Fruit fly (Drosophila melanogaster) whole organism, embryonic: ENCODE results near the gene foxo.

Experiments used
- CG10147 ChIP-seq: fragments of 200-800 bp; sonication (Bioruptor generic); optimal IDR thresholded peaks from 2 replicates; lab custom pipeline; 2019; ENCODE audit warnings: missing biosample characterization, mild to moderate bottlenecking, missing genetic modification characterization, moderate library complexity
- CG11247 ChIP-seq: fragments of 200-800 bp; sonication (Bioruptor generic); IDR thresholded peaks from 2 replicates; pipeline ENCODE4 v1.3.6; 2022; ENCODE audit warnings: missing biosample characterization, missing genetic modification characterization
- CG13296 ChIP-seq: fragments of 200-800 bp; sonication (Bioruptor generic); optimal IDR thresholded peaks from 3 replicates; lab custom pipeline; 2018; ENCODE audit warnings: missing biosample characterization, mild to moderate bottlenecking, missing genetic modification characterization
- CG14667 ChIP-seq: fragments of 200-800 bp; sonication (Bioruptor generic); IDR thresholded peaks from 2 replicates; pipeline ENCODE4 v1.3.6; 2022; ENCODE audit warnings: missing biosample characterization, missing genetic modification characterization
- CG1529 ChIP-seq: fragments of 200-800 bp; sonication (Bioruptor generic); optimal IDR thresholded peaks from 3 replicates; lab custom pipeline; 2018; ENCODE audit warnings: missing biosample characterization, missing genetic modification characterization
- CG17359 ChIP-seq: fragments of 200-800 bp; sonication (Bioruptor generic); optimal IDR thresholded peaks from 3 replicates; lab custom pipeline; 2018; ENCODE audit warnings: missing biosample characterization, mild to moderate bottlenecking, missing genetic modification characterization, moderate library complexity
- CG17568 ChIP-seq: fragments of 200-800 bp; sonication (Bioruptor generic); optimal IDR thresholded peaks from 2 replicates; lab custom pipeline; 2018; ENCODE audit warnings: missing biosample characterization, mild to moderate bottlenecking, missing genetic modification characterization, moderate library complexity
- CG17612 ChIP-seq: fragments of 200-800 bp; sonication (Bioruptor generic); IDR thresholded peaks from 2 replicates; pipeline ENCODE4 v1.3.6; 2022; ENCODE audit warnings: missing biosample characterization, missing genetic modification characterization
- CG2202 ChIP-seq: fragments of 200-800 bp; sonication (Bioruptor generic); optimal IDR thresholded peaks from 2 replicates; lab custom pipeline; 2018; ENCODE audit warnings: missing biosample characterization, mild to moderate bottlenecking, missing genetic modification characterization
- CG30431 ChIP-seq: fragments of 200-800 bp; sonication (Bioruptor generic); optimal IDR thresholded peaks from 2 replicates; lab custom pipeline; 2017; ENCODE audit warnings: missing biosample characterization, missing genetic modification characterization
- CG31388 ChIP-seq: fragments of 200-800 bp; sonication (Bioruptor generic); optimal IDR thresholded peaks from 2 replicates; lab custom pipeline; 2016; ENCODE audit warnings: missing biosample characterization, missing genetic modification characterization
- CG3407 ChIP-seq: fragments of 200-800 bp; sonication (Bioruptor generic); optimal IDR thresholded peaks from 2 replicates; lab custom pipeline; 2018; ENCODE audit warnings: missing biosample characterization, mild to moderate bottlenecking, missing genetic modification characterization
- CG4707 ChIP-seq: fragments of 200-800 bp; sonication (Bioruptor generic); optimal IDR thresholded peaks from 2 replicates; lab custom pipeline; 2018; ENCODE audit warnings: missing biosample characterization, mild to moderate bottlenecking, missing genetic modification characterization, moderate library complexity
- CG7372 ChIP-seq: fragments of 200-800 bp; sonication (Bioruptor generic); IDR thresholded peaks from 2 replicates; pipeline ENCODE4 v1.3.6; 2022; ENCODE audit warnings: missing biosample characterization, missing genetic modification characterization
- CG7928 ChIP-seq: fragments of 200-800 bp; sonication (Bioruptor generic); optimal IDR thresholded peaks from 2 replicates; lab custom pipeline; 2017; ENCODE audit warnings: missing biosample characterization, mild to moderate bottlenecking, missing genetic modification characterization
- CG8359 ChIP-seq: fragments of 200-800 bp; sonication (Bioruptor generic); optimal IDR thresholded peaks from 2 replicates; lab custom pipeline; 2017; ENCODE audit warnings: missing biosample characterization, mild to moderate bottlenecking, missing genetic modification characterization, borderline replicate concordance
- CG9437 ChIP-seq: fragments of 200-800 bp; sonication (Bioruptor generic); optimal IDR thresholded peaks from 2 replicates; lab custom pipeline; 2018; ENCODE audit warnings: missing biosample characterization, mild to moderate bottlenecking, missing genetic modification characterization
- CG9727 ChIP-seq: fragments of 200-800 bp; sonication (Bioruptor generic); optimal IDR thresholded peaks from 3 replicates; lab custom pipeline; 2017; ENCODE audit warnings: missing biosample characterization, mild to moderate bottlenecking, missing genetic modification characterization
- CTCF ChIP-seq: fragments of 200-800 bp; sonication (Bioruptor generic); optimal IDR thresholded peaks from 2 replicates; lab custom pipeline; 2017; ENCODE audit warnings: missing biosample characterization, mild to moderate bottlenecking, missing genetic modification characterization, moderate library complexity
- Doc3 ChIP-seq: fragments of 200-800 bp; sonication (Bioruptor generic); IDR thresholded peaks from 3 replicates; pipeline ENCODE4 v1.3.6; 2022; ENCODE audit warnings: missing biosample characterization, missing genetic modification characterization; ENCODE audit not compliant: partially characterized antibody
- Drgx ChIP-seq: fragments of 200-800 bp; sonication (Bioruptor generic); IDR thresholded peaks from 2 replicates; pipeline ENCODE4 v1.3.6; 2022; ENCODE audit warnings: missing biosample characterization, missing genetic modification characterization
- E2f1 ChIP-seq: fragments of 200-800 bp; sonication (Bioruptor generic); IDR thresholded peaks from 2 replicates; pipeline ENCODE4 v1.3.6; 2022; ENCODE audit warnings: missing biosample characterization, missing genetic modification characterization
- Hey ChIP-seq: fragments of 200-800 bp; sonication (Bioruptor generic); optimal IDR thresholded peaks from 3 replicates; lab custom pipeline; 2018; ENCODE audit warnings: missing biosample characterization, mild to moderate bottlenecking, missing genetic modification characterization
- Hr39 ChIP-seq: fragments of >200 bp; optimal IDR thresholded peaks from 2 replicates; lab custom pipeline; 2017
- Jarid2 ChIP-seq: fragments of 200-800 bp; sonication (Bioruptor generic); optimal IDR thresholded peaks from 3 replicates; lab custom pipeline; 2017; ENCODE audit warnings: mild to moderate bottlenecking, missing biosample characterization, missing genetic modification reagents, missing genetic modification characterization
- Kr ChIP-seq: fragments of 200-800 bp; sonication (Bioruptor generic); optimal IDR thresholded peaks from 2 replicates; lab custom pipeline; 2017; ENCODE audit warnings: missing biosample characterization, mild to moderate bottlenecking, missing genetic modification characterization
- NFAT ChIP-seq: fragments of 200-800 bp; sonication (Bioruptor generic); IDR thresholded peaks from 2 replicates; pipeline ENCODE4 v1.3.6; 2022; ENCODE audit warnings: missing biosample characterization, missing genetic modification characterization
- Neu2 ChIP-seq: fragments of 200-800 bp; sonication (Bioruptor generic); optimal IDR thresholded peaks from 3 replicates; lab custom pipeline; 2016; ENCODE audit warnings: missing biosample characterization, missing genetic modification characterization, borderline replicate concordance
- Ravus ChIP-seq: fragments of 200-800 bp; sonication (Bioruptor generic); IDR thresholded peaks from 2 replicates; pipeline ENCODE4 v1.3.6; 2022; ENCODE audit warnings: missing biosample characterization, missing genetic modification characterization
- Scr ChIP-seq: fragments of 200-800 bp; sonication (Bioruptor generic); IDR thresholded peaks from 2 replicates; pipeline ENCODE4 v1.3.6; 2022; ENCODE audit warnings: missing biosample characterization, missing genetic modification characterization; ENCODE audit not compliant: partially characterized antibody
- al ChIP-seq: fragments of 200-800 bp; sonication (Bioruptor generic); IDR thresholded peaks from 2 replicates; pipeline ENCODE4 v1.3.6; 2022; ENCODE audit warnings: missing biosample characterization, missing genetic modification characterization
- cad ChIP-seq: fragments of >200 bp; optimal IDR thresholded peaks from 2 replicates; lab custom pipeline; 2017; ENCODE audit warnings: missing biosample characterization, missing genetic modification characterization
- caup ChIP-seq: fragments of 200-800 bp; sonication (Bioruptor generic); optimal IDR thresholded peaks from 3 replicates; lab custom pipeline; 2017; ENCODE audit warnings: missing biosample characterization, mild to moderate bottlenecking, missing genetic modification characterization, moderate library complexity; ENCODE audit not compliant: severe bottlenecking
- chif ChIP-seq, 2 experiments: fragments of 200-800 bp; sonication (Bioruptor generic); optimal IDR thresholded peaks; 3 replicates each; lab custom pipeline; 2016; ENCODE audit warnings: missing biosample characterization in 2 of 2, missing genetic modification characterization in 2 of 2
- crp ChIP-seq, 2 experiments: fragments of 200-800 bp; sonication (Bioruptor generic); optimal IDR thresholded peaks; 2 replicates in 1 of 2; 3 replicates in 1 of 2; lab custom pipeline; 2017; ENCODE audit warnings: missing biosample characterization in 2 of 2, missing genetic modification characterization in 2 of 2, mild to moderate bottlenecking in 1 of 2, moderate library complexity in 1 of 2
- dan ChIP-seq: fragments of 200-800 bp; sonication (Bioruptor generic); IDR thresholded peaks from 2 replicates; pipeline ENCODE4 v1.3.6; 2022; ENCODE audit warnings: missing biosample characterization, missing genetic modification characterization
- fu2 ChIP-seq: fragments of 200-800 bp; sonication (Bioruptor generic); optimal IDR thresholded peaks from 2 replicates; lab custom pipeline; 2016; ENCODE audit warnings: missing biosample characterization, missing genetic modification characterization
- gce ChIP-seq: fragments of 200-800 bp; sonication (Bioruptor generic); IDR thresholded peaks from 3 replicates; pipeline ENCODE4 v1.3.6; 2022; ENCODE audit warnings: missing biosample characterization, missing genetic modification characterization
- ham ChIP-seq: fragments of 200-800 bp; sonication (Bioruptor generic); IDR thresholded peaks from 2 replicates; pipeline ENCODE4 v1.3.6; 2022; ENCODE audit warnings: missing biosample characterization, missing genetic modification characterization
- hbn ChIP-seq: fragments of 200-800 bp; sonication (Bioruptor generic); IDR thresholded peaks from 2 replicates; pipeline ENCODE4 v1.3.6; 2022; ENCODE audit warnings: missing biosample characterization, missing genetic modification characterization; ENCODE audit not compliant: partially characterized antibody
- inv ChIP-seq: fragments of 200-800 bp; sonication (Bioruptor generic); IDR thresholded peaks from 2 replicates; pipeline ENCODE4 v1.3.6; 2022; ENCODE audit warnings: missing biosample characterization, missing genetic modification characterization; ENCODE audit not compliant: partially characterized antibody
- lov ChIP-seq, 2 experiments: fragments of 200-800 bp in 1 of 2; fragments of >200 bp in 1 of 2; sonication (Bioruptor generic) in 1 of 2; IDR thresholded peaks in 1 of 2; optimal IDR thresholded peaks in 1 of 2; 2 replicates in 1 of 2; 3 replicates in 1 of 2; pipeline versions ENCODE4 v1.3.6 to Lab custom; 2017 to 2022; ENCODE audit warnings: missing biosample characterization in 1 of 2, missing genetic modification characterization in 1 of 2
- otp ChIP-seq: fragments of 200-800 bp; sonication (Bioruptor generic); IDR thresholded peaks from 3 replicates; pipeline ENCODE4, ENCODE4 v1.3.6; 2022; ENCODE audit warnings: missing biosample characterization, missing genetic modification characterization
- pho ChIP-seq: fragments of 200-800 bp; sonication (Bioruptor generic); optimal IDR thresholded peaks from 2 replicates; lab custom pipeline; 2016; ENCODE audit warnings: missing biosample characterization, missing genetic modification characterization
- salm ChIP-seq: fragments of 200-800 bp; sonication (Bioruptor generic); optimal IDR thresholded peaks from 2 replicates; lab custom pipeline; 2018; ENCODE audit warnings: missing biosample characterization, mild to moderate bottlenecking, missing genetic modification characterization
- sob ChIP-seq: fragments of 200-800 bp; sonication (Bioruptor generic); IDR thresholded peaks from 2 replicates; pipeline ENCODE4 v1.3.6; 2022; ENCODE audit warnings: missing biosample characterization, missing genetic modification characterization
- trem ChIP-seq: fragments of 200-800 bp; optimal IDR thresholded peaks from 3 replicates; lab custom pipeline; 2019; ENCODE audit warnings: missing biosample characterization, mild to moderate bottlenecking, missing genetic modification characterization, moderate library complexity
- zen2 ChIP-seq: fragments of 200-800 bp; sonication (Bioruptor generic); IDR thresholded peaks from 3 replicates; pipeline ENCODE4 v1.3.6; 2022; ENCODE audit warnings: missing biosample characterization, missing genetic modification characterization; ENCODE audit not compliant: partially characterized antibody
- zfh1 ChIP-seq: fragments of 200-800 bp; sonication (Bioruptor generic); IDR thresholded peaks from 3 replicates; pipeline ENCODE4 v1.3.6; 2022; ENCODE audit warnings: missing biosample characterization, missing genetic modification characterization

The foxo gene

dm6 chr3R:14088887-14089567 lies 32.3 kb downstream of the foxo start, which contains the start of gene Npc2b (continued):
- TF ChIP-seq zfh1, result no peak; the same call in 2 of the 3 replicates
- peak; percentile 17 for TF ChIP-seq CG1529 (GFP tag; lab: Kevin White, UChicago)
- no peak for TF ChIP-seq salm
- TF ChIP-seq ham, result no peak
- TF ChIP-seq CG13296, result no peak
- no peak for TF ChIP-seq gce (GFP tag; lab: Robert Waterston, UW)
- peak; percentile 99 for TF ChIP-seq CTCF (GFP tag; lab: Kevin White, UChicago)
- TF ChIP-seq caup (GFP tag; lab: Kevin White, UChicago), result peak; percentile 44
- TF ChIP-seq Hr39 (lab: Kevin White, UChicago), result no peak
- no peak for TF ChIP-seq Ravus (GFP tag; lab: Robert Waterston, UW)
- no peak for TF ChIP-seq CG7928
- TF ChIP-seq CG14667 (GFP tag; lab: Robert Waterston, UW), result peak; percentile 26; the same call in 1 of the 2 replicates
- TF ChIP-seq CG4707 (GFP tag; lab: Kevin White, UChicago), result no peak
- peak; percentile 53 for TF ChIP-seq fu2 (GFP tag; lab: Kevin White, UChicago)
- TF ChIP-seq crp (GFP tag; optimal IDR thresholded peaks at IDR 0.05; lab: Kevin White, UChicago), result no peak
- TF ChIP-seq otp, result 0 out of 3 replicates have a peak, but pooled peaks have one; percentile 34
- TF ChIP-seq CG11247 (GFP tag; lab: Robert Waterston, UW), result peak; percentile 60
- TF ChIP-seq CG17568 (GFP tag; lab: Kevin White, UChicago), result peak; percentile 65
- no peak for TF ChIP-seq Doc3 (GFP tag; lab: Robert Waterston, UW)
- TF ChIP-seq CG9437 (GFP tag; lab: Kevin White, UChicago), result no peak
- no peak for TF ChIP-seq Hey (tag; lab: Kevin White, UChicago)
- TF ChIP-seq CG31388 (GFP tag; lab: Kevin White, UChicago), result peak; percentile 18
- peak; percentile 70 for TF ChIP-seq CG17359
- peak; percentile 43; the same call in 1 of the 2 replicates for TF ChIP-seq NFAT (GFP tag; lab: Robert Waterston, UW)
- TF ChIP-seq Scr (GFP tag; lab: Robert Waterston, UW), result peak; percentile 38; the same call in 1 of the 2 replicates
- TF ChIP-seq CG9727 (GFP tag; lab: Kevin White, UChicago), result peak; percentile 55
- TF ChIP-seq CG10147 (GFP tag; lab: Kevin White, UChicago), result no peak
- peak; percentile 66 to 69 for TF ChIP-seq chif (GFP tag; optimal IDR thresholded peaks at IDR 0.05; lab: Kevin White, UChicago)
- peak; percentile 34 for TF ChIP-seq Jarid2
- TF ChIP-seq CG3407, result peak; percentile 41
- 0 out of 2 replicates have a peak, but pooled peaks have one; percentile 21 for TF ChIP-seq al (GFP tag; lab: Robert Waterston, UW)
- no peak for TF ChIP-seq CG30431 (GFP tag; lab: Kevin White, UChicago)
- no peak for TF ChIP-seq Neu2 (GFP tag; lab: Kevin White, UChicago)
- no peak for TF ChIP-seq lov (optimal IDR thresholded peaks at IDR 0.05; lab: Kevin White, UChicago)
- 0 out of 3 replicates have a peak, but pooled peaks have one; percentile 3 for TF ChIP-seq lov (GFP tag; IDR thresholded peaks at IDR 0.05; lab: Robert Waterston, UW)
- no peak for TF ChIP-seq CG2202
- TF ChIP-seq CG8359, result peak; percentile 36
- TF ChIP-seq cad (GFP tag; lab: Kevin White, UChicago), result no peak
- TF ChIP-seq CG7372 (GFP tag; lab: Robert Waterston, UW), result no peak
- TF ChIP-seq Kr, result no peak
- TF ChIP-seq dan (GFP tag; lab: Robert Waterston, UW), result no peak
- no peak for TF ChIP-seq E2f1 (GFP tag; lab: Robert Waterston, UW)
- peak; percentile 44 for TF ChIP-seq inv
- TF ChIP-seq sob (GFP tag; lab: Robert Waterston, UW), result peak; percentile 39; the same call in 1 of the 2 replicates
- no peak for TF ChIP-seq zen2 (GFP tag; lab: Robert Waterston, UW)
- TF ChIP-seq CG17612, result no peak
- no peak for TF ChIP-seq hbn (GFP tag; lab: Robert Waterston, UW)
- peak; percentile 22 for TF ChIP-seq trem (tag; lab: Kevin White, UChicago)
- peak; percentile 41 for TF ChIP-seq pho (GFP tag; lab: Kevin White, UChicago)
- peak; percentile 13; the same call in 1 of the 2 replicates for TF ChIP-seq Drgx (GFP tag; lab: Robert Waterston, UW)
